Worm (Caenorhabditis elegans) whole organism, midembryonic: ENCODE measurements around the gene C04B4.2.

Experiments used
- T22C8.4 ChIP-seq: fragments of 200-800 bp; sonication (Bioruptor generic); IDR thresholded peaks from 2 replicates; pipeline ENCODE4 v1.3.6; 2022; ENCODE audit warnings: missing genetic modification characterization, missing compliant biosample characterization
- cog-1 ChIP-seq: sonication (generic microtip); optimal IDR thresholded peaks from 2 replicates; lab custom pipeline; 2016; ENCODE audit warnings: missing genetic modification characterization, missing compliant biosample characterization
- klf-2 ChIP-seq: fragments of 200-800 bp; sonication (Bioruptor generic); conservative IDR thresholded peaks from 2 replicates; pipeline ENCODE4 v1.3.6; 2022; ENCODE audit warnings: missing genetic modification reagents, missing genetic modification characterization, missing compliant biosample characterization
- ref-1 ChIP-seq: fragments of 200-800 bp; sonication (Bioruptor generic); conservative IDR thresholded peaks from 2 replicates; pipeline ENCODE4 v1.3.6; 2022; ENCODE audit warnings: missing genetic modification reagents, missing genetic modification characterization, missing compliant biosample characterization
- ztf-23 ChIP-seq: fragments of 200-800 bp; sonication (Bioruptor generic); IDR thresholded peaks from 2 replicates; pipeline ENCODE4 v1.3.6; 2022; ENCODE audit warnings: missing genetic modification reagents, missing genetic modification characterization, missing compliant biosample characterization
- ztf-29 ChIP-seq: fragments of 200-800 bp; sonication (Bioruptor generic); IDR thresholded peaks from 2 replicates; pipeline ENCODE4 v1.3.6; 2022; ENCODE audit warnings: missing genetic modification reagents, missing genetic modification characterization, missing compliant biosample characterization

ce11 chrX:12273870-12274269, 9.2 kb upstream of the C04B4.2 start, which contains the start of gene H19J13.2:
- TF ChIP-seq ref-1, result no peak
- no peak for TF ChIP-seq cog-1 (tag; lab: Kevin White, UChicago)
- no peak for TF ChIP-seq klf-2 (GFP tag; lab: Robert Waterston, UW)
- TF ChIP-seq ztf-23 (GFP tag; lab: Robert Waterston, UW), result no peak
- no peak for TF ChIP-seq T22C8.4 (GFP tag; lab: Robert Waterston, UW)
- no peak for TF ChIP-seq ztf-29 (GFP tag; lab: Robert Waterston, UW)
